Worm (Caenorhabditis elegans) whole organism, late embryonic: ENCODE data around the gene gldi-8.

Source experiments
- F13H6.1 ChIP-seq: sonication (generic microtip); optimal IDR thresholded peaks from 2 replicates; lab custom pipeline; 2016; ENCODE audit warnings: missing genetic modification characterization, missing compliant biosample characterization
- K02D7.2 ChIP-seq: sonication (generic microtip); optimal IDR thresholded peaks from 2 replicates; lab custom pipeline; 2017; ENCODE audit warnings: mild to moderate bottlenecking, missing genetic modification characterization, missing compliant biosample characterization
- K09A11.1 ChIP-seq: sonication (generic microtip); optimal IDR thresholded peaks from 2 replicates; lab custom pipeline; 2017; ENCODE audit warnings: antibody characterized with exemption, mild to moderate bottlenecking, missing genetic modification characterization, missing compliant biosample characterization; ENCODE audit not compliant: insufficient read depth
- T23F11.4 ChIP-seq: fragments of 200-800 bp; sonication (Bioruptor generic); optimal IDR thresholded peaks from 2 replicates; lab custom pipeline; 2018; ENCODE audit warnings: mild to moderate bottlenecking, missing genetic modification characterization, missing compliant biosample characterization
- ahr-1 ChIP-seq: sonication (generic microtip); optimal IDR thresholded peaks from 2 replicates; lab custom pipeline; 2016; ENCODE audit warnings: missing genetic modification characterization, missing compliant biosample characterization
- ama-1 ChIP-seq: fragments of 150-350 bp; optimal IDR thresholded peaks from 2 replicates; lab custom pipeline; 2014
- ceh-14 ChIP-seq: sonication (generic microtip); optimal IDR thresholded peaks from 2 replicates; lab custom pipeline; 2016; ENCODE audit warnings: missing genotype, missing genetic modification characterization, missing compliant biosample characterization
- ceh-19 ChIP-seq: fragments of 200-800 bp; sonication (Bioruptor generic); optimal IDR thresholded peaks from 2 replicates; lab custom pipeline; 2018; ENCODE audit warnings: mild to moderate bottlenecking, missing genetic modification characterization, missing compliant biosample characterization
- ceh-22 ChIP-seq: sonication (generic microtip); optimal IDR thresholded peaks from 2 replicates; lab custom pipeline; 2017; ENCODE audit warnings: missing biosample characterization, missing genetic modification characterization
- ceh-30 ChIP-seq: fragments of 150-350 bp; optimal IDR thresholded peaks from 2 replicates; lab custom pipeline; 2014; ENCODE audit warnings: missing biosample characterization, missing genetic modification characterization
- ceh-31 ChIP-seq: sonication (generic microtip); optimal IDR thresholded peaks from 2 replicates; lab custom pipeline; 2016; ENCODE audit warnings: missing genetic modification characterization, missing compliant biosample characterization
- dve-1 ChIP-seq: sonication (generic microtip); optimal IDR thresholded peaks from 2 replicates; lab custom pipeline; 2017; ENCODE audit warnings: antibody characterized with exemption, mild to moderate bottlenecking, missing genetic modification characterization, missing compliant biosample characterization
- elt-2 ChIP-seq: sonication (generic microtip); optimal IDR thresholded peaks from 2 replicates; lab custom pipeline; 2016; ENCODE audit warnings: missing genetic modification reagents, missing genetic modification characterization, missing compliant biosample characterization
- eyg-1 ChIP-seq: sonication (generic microtip); optimal IDR thresholded peaks from 2 replicates; lab custom pipeline; 2016; ENCODE audit warnings: missing genotype, missing genetic modification characterization, missing compliant biosample characterization
- fax-1 ChIP-seq: sonication (generic microtip); optimal IDR thresholded peaks from 2 replicates; lab custom pipeline; 2016; ENCODE audit warnings: missing genotype, missing genetic modification characterization, missing compliant biosample characterization
- gmeb-2 ChIP-seq: sonication (generic microtip); optimal IDR thresholded peaks from 2 replicates; lab custom pipeline; 2016; ENCODE audit warnings: missing genetic modification characterization, inconsistent platforms, missing compliant biosample characterization
- hlh-30 ChIP-seq: sonication (generic microtip); optimal IDR thresholded peaks from 2 replicates; lab custom pipeline; 2017; ENCODE audit warnings: antibody characterized with exemption, missing genetic modification characterization, missing compliant biosample characterization; ENCODE audit not compliant: insufficient read depth
- hlh-6 ChIP-seq: sonication (generic microtip); optimal IDR thresholded peaks from 2 replicates; lab custom pipeline; 2016; ENCODE audit warnings: missing genotype, missing genetic modification characterization, missing compliant biosample characterization
- lim-6 ChIP-seq: sonication (generic microtip); optimal IDR thresholded peaks from 2 replicates; lab custom pipeline; 2016; ENCODE audit warnings: missing genetic modification characterization, missing compliant biosample characterization
- madf-2 ChIP-seq: sonication (generic microtip); optimal IDR thresholded peaks from 2 replicates; lab custom pipeline; 2017; ENCODE audit warnings: missing genetic modification characterization, missing compliant biosample characterization
- nfya-1 ChIP-seq: sonication (generic microtip); optimal IDR thresholded peaks from 2 replicates; lab custom pipeline; 2017; ENCODE audit warnings: missing genetic modification characterization, mild to moderate bottlenecking, missing compliant biosample characterization, antibody characterized with exemption, moderate library complexity
- pag-3 ChIP-seq: sonication (generic microtip); optimal IDR thresholded peaks from 2 replicates; lab custom pipeline; 2016; ENCODE audit warnings: missing compliant biosample characterization, missing genetic modification characterization, borderline replicate concordance
- pax-1 ChIP-seq: fragments of 150-350 bp; optimal IDR thresholded peaks from 2 replicates; lab custom pipeline; 2014; ENCODE audit warnings: missing biosample characterization, missing genetic modification characterization
- pha-2 ChIP-seq: sonication (generic microtip); optimal IDR thresholded peaks from 2 replicates; lab custom pipeline; 2017; ENCODE audit warnings: mild to moderate bottlenecking, missing genetic modification characterization, missing compliant biosample characterization
- pha-4 ChIP-seq: fragments of 150-350 bp; optimal IDR thresholded peaks from 2 replicates; lab custom pipeline; 2018; ENCODE audit warnings: missing biosample characterization, missing genetic modification reagents, missing genetic modification characterization
- pqm-1 ChIP-seq: sonication (generic microtip); optimal IDR thresholded peaks from 2 replicates; lab custom pipeline; 2016; ENCODE audit warnings: missing genetic modification characterization, missing compliant biosample characterization
- ref-2 ChIP-seq: sonication (generic microtip); optimal IDR thresholded peaks from 2 replicates; lab custom pipeline; 2016; ENCODE audit warnings: missing genetic modification characterization, missing compliant biosample characterization
- rnt-1 ChIP-seq: sonication (generic microtip); optimal IDR thresholded peaks from 2 replicates; lab custom pipeline; 2016; ENCODE audit warnings: missing genetic modification characterization, missing compliant biosample characterization
- sox-2 ChIP-seq: fragments of 200-800 bp; sonication (Bioruptor generic); IDR thresholded peaks from 2 replicates; pipeline ENCODE4 v1.3.6; 2022; ENCODE audit warnings: missing genetic modification reagents, missing genetic modification characterization, missing compliant biosample characterization
- sox-4 ChIP-seq: sonication (generic microtip); optimal IDR thresholded peaks from 2 replicates; lab custom pipeline; 2017; ENCODE audit warnings: mild to moderate bottlenecking, missing genetic modification characterization, inconsistent platforms, missing compliant biosample characterization
- tbx-2 ChIP-seq: sonication (generic microtip); optimal IDR thresholded peaks from 2 replicates; lab custom pipeline; 2016; ENCODE audit warnings: missing genetic modification characterization, missing compliant biosample characterization
- ttx-3 ChIP-seq: sonication (generic microtip); optimal IDR thresholded peaks from 2 replicates; lab custom pipeline; 2016; ENCODE audit warnings: missing genetic modification reagents, missing genetic modification characterization, missing compliant biosample characterization
- unc-42 ChIP-seq: sonication (generic microtip); optimal IDR thresholded peaks from 2 replicates; lab custom pipeline; 2016; ENCODE audit warnings: missing genotype, missing genetic modification characterization, missing compliant biosample characterization
- unc-55 ChIP-seq: sonication (generic microtip); optimal IDR thresholded peaks from 2 replicates; lab custom pipeline; 2017; ENCODE audit warnings: missing biosample characterization, missing genetic modification reagents, missing genetic modification characterization

gldi-8 gene

ce11 chrIII:12624466-12624865 lies 24.9 kb upstream of the gldi-8 start, which contains the start of gene gtf-2A2:
gtf-2A2 (plus strand) TSS chrIII:12624766.
- no peak for TF ChIP-seq ceh-19 (GFP tag; lab: Kevin White, UChicago)
- TF ChIP-seq sox-4 (tag; lab: Kevin White, UChicago) = no peak
- TF ChIP-seq eyg-1 = no peak
- no peak for TF ChIP-seq pqm-1 (tag; lab: Kevin White, UChicago)
- no peak for TF ChIP-seq fax-1 (tag; lab: Kevin White, UChicago)
- TF ChIP-seq ahr-1 (tag; lab: Kevin White, UChicago) = no peak

ce11 chrIII:12616990-12617393 lies 17.5 kb upstream of the gldi-8 start:
- TF ChIP-seq pag-3 (tag; lab: Kevin White, UChicago) (no peak), hlh-6 (tag; lab: Kevin White, UChicago) (no peak), gmeb-2 (tag; lab: Kevin White, UChicago) (no peak), ceh-31 (tag; lab: Kevin White, UChicago) (no peak), pax-1 (tag; lab: Kevin White, UChicago) (no peak), unc-55 (peak; percentile 13), ref-2 (tag; lab: Kevin White, UChicago) (peak; percentile 61), pha-2 (tag; lab: Kevin White, UChicago) (peak; percentile 7), dve-1 (tag; lab: Kevin White, UChicago) (peak; percentile 54), elt-2 (tag; lab: Kevin White, UChicago) (peak; percentile 94), pqm-1 (tag; lab: Kevin White, UChicago) (peak; percentile 26), K09A11.1 (no peak), tbx-2 (tag; lab: Kevin White, UChicago) (peak; percentile 51), fax-1 (tag; lab: Kevin White, UChicago) (no peak), hlh-30 (tag; lab: Kevin White, UChicago) (peak; percentile 90), K02D7.2 (tag; lab: Kevin White, UChicago) (no peak), ceh-22 (tag; lab: Kevin White, UChicago) (peak; percentile 88), ceh-30 (tag; lab: Kevin White, UChicago) (no peak), nfya-1 (tag; lab: Kevin White, UChicago) (peak; percentile 48), F13H6.1 (tag; lab: Kevin White, UChicago) (no peak), rnt-1 (peak; percentile 69)

ce11 chrIII:12615859-12616439 lies 16.4 kb upstream of the gldi-8 start:
- TF ChIP-seq sox-2 = 0 out of 2 replicates have a peak, but pooled peaks have one; percentile 2
- TF ChIP-seq K09A11.1 = no peak
- peak; percentile 22 for TF ChIP-seq ttx-3 (tag; lab: Kevin White, UChicago)
- peak; percentile 35 for TF ChIP-seq ceh-14 (tag; lab: Kevin White, UChicago)
- peak; percentile 4 for TF ChIP-seq madf-2 (tag; lab: Kevin White, UChicago)
- peak; percentile 1 for TF ChIP-seq ref-2 (tag; lab: Kevin White, UChicago)
- TF ChIP-seq ceh-22 (tag; lab: Kevin White, UChicago) = no peak
- peak; percentile 63 for TF ChIP-seq unc-42 (tag; lab: Kevin White, UChicago)
- peak; percentile 10 for TF ChIP-seq nfya-1 (tag; lab: Kevin White, UChicago)

- TF ChIP-seq T23F11.4 (GFP tag; lab: Kevin White, UChicago) (peak; percentile 1), dve-1 (tag; lab: Kevin White, UChicago) (no peak), lim-6 (tag; lab: Kevin White, UChicago) (no peak), tbx-2 (tag; lab: Kevin White, UChicago) (peak; percentile 44), nfya-1 (tag; lab: Kevin White, UChicago) (peak; percentile 47), ttx-3 (tag; lab: Kevin White, UChicago) (peak; percentile 80), pha-4 (tag; lab: Kevin White, UChicago) (no peak), ama-1 (lab: Kevin White, UChicago) (peak; percentile 29), elt-2 (tag; lab: Kevin White, UChicago) (peak; percentile 64), ceh-14 (tag; lab: Kevin White, UChicago) (peak; percentile 0), hlh-30 (tag; lab: Kevin White, UChicago) (peak; percentile 86), unc-42 (tag; lab: Kevin White, UChicago) (peak; percentile 42)
These were observed 15.3 kb upstream of the gldi-8 start for ce11 chrIII:12614669-12615451.
